Fruit fly (Drosophila melanogaster) whole organism, larva: Measurements from ENCODE around the gene Act5C.
A peak's percentile ranks its signal among the peaks of the same experiment; 100 is the strongest.

Experiments
- noc ChIP-seq: fragments of 200-800 bp; sonication (Bioruptor generic); optimal IDR thresholded peaks from 3 replicates; lab custom pipeline; 2019; ENCODE audit warnings: missing biosample characterization, mild to moderate bottlenecking, missing genetic modification characterization, moderate library complexity

Act5C gene

DNA sequence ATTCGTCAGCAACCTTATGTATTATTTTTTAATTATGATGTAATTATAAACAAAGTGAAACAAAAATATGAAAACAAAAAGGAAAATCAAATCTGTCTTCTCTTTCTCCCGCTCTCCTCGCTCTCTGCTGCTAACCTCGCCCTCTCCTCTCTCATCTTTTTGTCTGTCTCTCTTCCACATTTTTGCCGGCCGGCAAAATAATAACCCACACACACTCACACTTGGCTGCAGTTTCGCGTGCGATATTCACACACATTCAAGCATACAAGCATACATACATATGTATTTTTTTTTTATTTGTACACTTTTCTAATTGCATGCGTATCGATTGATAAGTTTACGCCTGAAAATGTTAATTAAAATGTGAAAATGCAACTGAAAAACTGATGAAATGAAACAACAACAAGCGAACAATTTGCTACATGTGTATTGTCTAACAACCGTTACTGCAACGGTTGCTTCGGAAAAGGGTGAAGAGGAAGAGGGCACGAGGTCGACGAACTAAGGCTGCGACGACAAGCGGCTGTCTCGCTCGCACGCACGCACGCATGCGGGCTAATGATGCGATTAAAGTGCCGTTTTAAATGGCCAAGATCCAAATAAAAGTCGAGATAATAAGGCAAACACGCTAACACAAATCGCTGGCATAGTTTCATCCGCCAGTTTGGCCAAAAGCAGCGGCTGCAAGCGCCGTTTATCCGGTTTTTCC, 3.9 kb downstream of the Act5C start:
- no peak for TF ChIP-seq noc

DNA sequence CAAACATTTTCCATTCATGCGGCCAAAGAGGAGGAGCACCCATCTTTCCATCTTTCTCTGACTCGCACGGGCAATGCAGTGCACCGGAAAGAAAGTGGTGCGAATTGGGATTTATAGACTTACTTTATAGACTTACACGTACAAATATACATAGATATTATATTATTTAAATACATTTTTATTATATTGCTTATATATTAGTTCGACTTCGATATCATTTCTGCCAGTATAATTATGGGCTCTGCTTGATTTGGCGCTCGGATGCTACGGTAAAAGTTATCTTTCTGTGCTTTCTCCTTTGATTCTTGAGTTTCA, 4.4 kb downstream of the Act5C start:
- TF ChIP-seq noc = no peak

DNA sequence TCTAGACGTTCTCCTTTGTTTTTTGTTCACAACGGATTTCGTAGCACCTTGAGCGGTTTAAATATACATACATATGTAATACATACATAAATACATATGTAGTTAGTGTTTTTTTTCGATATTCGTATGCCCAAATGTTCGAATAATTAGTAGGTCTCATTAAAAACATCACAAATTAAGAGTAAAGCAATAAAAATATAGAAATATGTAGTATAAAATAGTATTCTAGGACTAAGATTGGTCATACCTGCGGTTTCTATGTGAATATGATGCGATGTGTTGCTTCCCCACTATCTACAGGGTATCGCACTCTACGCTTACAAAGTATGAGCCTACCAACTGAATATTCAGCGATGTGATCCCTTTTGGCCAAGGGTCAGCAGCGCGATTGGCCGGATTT, 4.8 kb downstream of the Act5C start, which contains the start of gene CG4020:
CG4020 (plus strand) TSS at position 301 of the 400 bp plus-strand sequence.
- no peak for TF ChIP-seq noc

DNA sequence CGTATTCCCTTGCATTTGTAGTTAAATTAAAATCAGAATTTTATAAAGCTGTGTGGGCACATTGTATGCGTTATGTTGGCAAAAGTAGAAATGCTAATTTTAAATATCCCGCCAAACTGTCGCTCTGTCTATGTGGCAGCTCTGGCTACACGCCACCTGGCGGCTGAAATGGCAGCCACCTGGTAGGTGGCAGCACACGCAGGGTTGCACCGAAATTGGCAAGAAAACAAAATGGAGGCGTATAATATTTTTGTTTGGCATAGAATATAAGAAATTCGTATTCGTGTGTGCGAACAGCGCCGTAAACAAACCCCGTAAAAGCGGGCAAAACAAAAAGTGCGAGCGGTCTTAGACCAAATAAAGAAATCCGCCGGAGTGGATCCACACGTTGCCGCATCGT, 7.3 kb downstream of the Act5C start, which contains the start of gene CG12236:
CG12236 (plus strand) TSS at position 220 of the 400 bp plus-strand sequence.
- TF ChIP-seq noc = peak; percentile 13

DNA sequence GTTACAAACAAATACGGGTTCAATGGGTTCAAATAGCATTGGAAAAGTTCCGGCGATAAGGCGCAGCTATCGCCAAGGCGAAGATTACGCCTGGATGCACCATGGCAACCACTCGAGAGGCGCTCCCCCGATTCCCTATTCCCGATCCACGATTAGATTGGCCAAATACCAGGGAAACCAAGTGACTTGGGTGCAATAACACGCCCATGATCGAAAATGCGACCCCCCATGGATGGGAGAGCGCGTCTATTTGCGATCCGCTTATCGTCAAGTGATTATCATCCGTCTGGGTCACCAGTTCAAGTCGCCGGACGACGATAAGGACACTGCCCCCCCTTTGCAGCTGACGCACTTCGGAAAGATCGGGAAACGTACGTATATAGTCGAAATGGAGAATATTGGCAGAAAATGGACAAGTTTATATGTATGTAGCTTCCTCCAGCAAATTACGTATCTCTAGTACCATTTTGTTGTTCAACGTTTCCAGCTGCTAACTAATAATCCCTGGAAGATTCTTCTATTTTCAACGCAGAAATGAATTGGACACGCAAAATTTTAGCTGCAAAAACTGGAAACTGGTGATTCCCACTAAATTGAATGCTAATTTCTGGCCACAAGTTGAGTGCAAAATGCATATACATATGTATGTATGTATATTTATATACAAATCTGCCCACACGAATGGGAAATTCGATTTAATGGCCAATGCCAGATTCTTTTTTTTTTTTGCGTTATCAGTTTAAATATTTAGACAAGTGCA, 14.5 kb downstream of the Act5C start:
- TF ChIP-seq noc = peak; percentile 41

DNA sequence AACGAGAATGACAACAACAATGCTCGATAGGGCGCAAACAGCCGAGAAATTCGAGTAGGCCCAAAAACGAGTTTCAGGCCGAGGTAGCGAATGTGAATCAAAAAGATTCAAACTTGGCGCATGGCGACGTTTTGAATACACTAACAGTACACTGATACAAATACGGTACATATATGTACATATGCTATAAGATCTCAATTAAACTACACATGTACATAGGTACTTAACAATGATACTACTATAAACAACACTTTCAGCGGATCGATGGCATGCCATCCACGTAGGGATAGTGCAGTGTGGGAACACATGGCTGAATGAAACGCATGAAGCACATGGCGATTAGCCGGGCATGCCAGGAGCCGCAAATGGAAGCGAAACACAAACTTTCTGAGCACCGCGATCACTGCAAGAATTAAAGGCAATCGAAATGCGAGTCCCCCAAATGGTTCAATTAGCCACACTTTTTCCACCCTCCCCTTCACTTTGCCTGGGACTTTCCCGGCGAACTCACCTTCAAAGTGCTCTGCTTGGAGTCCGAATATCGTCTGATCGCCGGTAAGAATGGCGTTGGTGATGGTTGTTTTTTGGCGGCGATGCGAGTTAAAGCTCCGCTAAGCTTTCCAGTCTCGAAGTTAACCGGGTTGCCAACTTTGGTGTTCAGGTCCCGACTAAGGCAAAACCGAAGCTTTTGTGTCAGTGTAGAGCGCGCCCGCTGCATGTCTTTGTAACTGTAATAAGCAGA, 15.3 kb downstream of the Act5C start:
- TF ChIP-seq noc = peak; percentile 7

DNA sequence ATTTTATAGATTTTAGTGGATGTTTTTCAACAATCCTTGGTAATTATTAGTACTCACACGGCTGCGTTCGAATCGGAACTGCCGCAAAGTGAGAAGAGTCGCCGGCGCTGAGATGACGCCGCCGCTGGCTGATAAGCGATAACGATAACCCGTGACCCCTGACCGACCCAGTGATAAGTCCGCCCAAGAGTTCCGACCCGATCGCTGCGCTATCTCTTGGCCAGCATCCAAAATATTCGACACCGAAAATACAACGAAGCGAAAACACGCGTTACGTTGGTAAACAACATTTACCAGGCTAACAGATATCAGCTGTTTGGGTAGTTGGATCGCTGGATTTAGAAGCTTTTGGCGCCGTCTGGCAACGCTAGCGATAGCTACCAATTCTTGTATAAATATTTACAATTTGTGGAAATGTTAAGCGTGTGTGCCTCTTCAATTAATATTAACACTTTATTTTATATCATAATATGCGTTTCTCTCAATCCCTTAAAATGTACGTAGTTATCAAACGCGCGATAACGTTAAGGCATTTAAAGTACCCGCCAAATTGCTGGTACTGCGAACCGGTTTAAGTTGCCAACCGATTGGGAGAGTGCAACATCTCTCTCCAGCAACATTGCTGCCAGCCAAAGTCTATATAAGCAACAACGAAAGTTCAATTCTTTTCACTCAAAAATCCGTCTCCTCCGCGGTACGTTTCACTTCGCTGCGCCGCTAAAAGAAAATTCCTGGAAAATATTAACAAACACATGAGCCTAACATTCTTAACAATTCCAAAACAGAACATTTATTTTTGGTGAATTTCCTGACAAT, 16.0 kb downstream of the Act5C start, which contains the start of the genes Shmt and CG3726:
Shmt (minus strand) TSS at position 304 of the 816 bp plus-strand sequence.
CG3726 (plus strand) TSS at position 604 of the 816 bp plus-strand sequence.
- no peak for TF ChIP-seq noc

DNA sequence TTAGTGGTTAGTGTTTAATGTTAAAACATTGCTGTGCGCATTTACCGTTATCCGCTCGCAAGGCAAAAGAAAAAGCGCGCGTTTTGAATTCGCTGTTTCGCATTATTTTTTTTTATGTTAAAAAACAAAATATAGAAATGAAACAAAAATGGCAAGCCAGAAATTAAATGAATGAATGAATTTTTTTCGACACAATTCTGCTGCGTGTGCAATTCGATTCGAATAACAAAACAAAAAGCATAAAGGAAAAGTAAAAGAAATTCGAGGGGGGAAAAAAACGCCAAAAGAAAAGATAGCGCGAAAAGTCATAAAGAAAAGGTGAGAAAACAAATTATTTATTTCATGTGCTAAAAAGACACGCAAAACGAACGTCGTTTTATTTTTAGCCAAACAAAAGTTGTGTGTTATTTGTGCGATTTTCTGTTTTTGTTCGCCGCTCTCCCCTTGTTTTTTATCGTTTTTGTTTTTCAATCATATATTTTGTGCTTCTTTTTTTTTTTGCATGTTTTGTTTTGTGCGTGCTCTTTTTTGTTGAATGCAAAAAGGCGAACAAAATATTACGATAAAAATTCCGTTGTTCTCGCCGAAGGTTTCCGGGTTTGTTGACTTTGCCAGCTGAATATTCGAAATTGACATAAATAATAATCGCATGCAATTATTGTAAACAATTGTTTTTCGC, 16.8 kb downstream of the Act5C start:
- no peak for TF ChIP-seq noc

DNA sequence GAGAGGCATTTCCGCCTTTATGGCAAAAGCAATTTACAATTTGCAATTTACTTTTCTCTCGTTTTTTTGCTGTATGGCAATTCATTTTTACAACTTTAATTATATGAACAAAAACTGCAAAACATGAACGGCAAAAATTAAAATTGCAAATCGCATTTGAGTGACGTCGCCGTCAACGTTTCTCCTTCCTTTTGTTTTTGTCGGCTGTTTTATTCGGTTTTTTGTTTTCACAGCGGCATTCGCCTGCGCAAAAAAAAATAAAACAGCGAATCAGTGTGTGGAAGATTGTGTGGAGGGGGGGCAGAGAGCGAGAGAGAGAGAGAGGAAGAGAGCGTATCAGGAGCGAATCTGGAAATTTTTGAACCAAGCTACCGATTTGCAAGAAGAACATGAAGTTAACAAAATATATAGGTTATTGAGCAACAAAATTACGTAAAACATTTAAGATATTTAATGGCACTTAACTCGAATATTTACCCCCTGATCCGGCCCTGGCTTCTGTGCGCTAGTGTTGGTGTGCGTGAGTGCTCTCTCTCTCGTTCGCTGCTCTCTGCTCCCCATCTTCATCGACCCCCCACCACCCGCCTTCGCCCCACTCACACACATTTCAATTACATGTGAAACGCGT, 18.0 kb downstream of the Act5C start:
- peak; percentile 97 for TF ChIP-seq noc

DNA sequence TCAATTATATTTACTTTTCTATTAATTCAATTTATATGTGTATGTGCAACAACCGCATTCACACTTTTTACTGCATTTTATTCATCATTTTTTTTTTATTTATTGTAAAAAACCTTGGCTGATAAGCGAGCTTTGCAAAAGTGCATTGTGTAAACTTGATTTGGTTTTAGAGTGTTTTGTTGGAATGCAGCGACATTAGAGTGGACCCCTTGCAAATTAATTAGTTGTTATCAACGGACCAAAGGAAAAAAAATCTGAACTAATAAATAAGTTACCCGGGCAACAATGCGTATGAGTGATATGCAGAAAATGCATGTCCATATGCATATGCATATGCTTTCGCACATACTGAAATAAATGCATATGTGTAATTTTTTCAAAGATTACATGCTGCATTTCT, 20.3 kb downstream of the Act5C start:
- no peak for TF ChIP-seq noc

DNA sequence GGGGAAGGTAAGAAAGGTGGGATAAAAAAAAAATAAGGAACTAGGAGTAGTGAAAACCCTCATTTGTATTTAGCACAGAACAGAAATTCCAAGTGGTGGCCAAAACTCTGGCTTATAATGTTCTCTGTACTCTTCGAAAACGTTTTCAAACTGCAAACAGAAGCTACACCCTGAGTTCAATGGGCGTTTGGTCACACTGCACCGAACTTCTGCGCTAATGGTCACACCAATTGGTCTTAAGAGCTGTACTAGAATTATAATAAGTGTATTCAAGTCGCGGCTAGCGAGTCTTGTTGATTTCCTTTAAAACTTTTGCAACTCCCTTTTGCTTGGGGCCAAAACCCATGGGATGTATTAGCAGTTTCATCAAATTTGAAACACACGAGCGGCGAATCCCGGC, 21.4 kb downstream of the Act5C start:
- no peak for TF ChIP-seq noc

DNA sequence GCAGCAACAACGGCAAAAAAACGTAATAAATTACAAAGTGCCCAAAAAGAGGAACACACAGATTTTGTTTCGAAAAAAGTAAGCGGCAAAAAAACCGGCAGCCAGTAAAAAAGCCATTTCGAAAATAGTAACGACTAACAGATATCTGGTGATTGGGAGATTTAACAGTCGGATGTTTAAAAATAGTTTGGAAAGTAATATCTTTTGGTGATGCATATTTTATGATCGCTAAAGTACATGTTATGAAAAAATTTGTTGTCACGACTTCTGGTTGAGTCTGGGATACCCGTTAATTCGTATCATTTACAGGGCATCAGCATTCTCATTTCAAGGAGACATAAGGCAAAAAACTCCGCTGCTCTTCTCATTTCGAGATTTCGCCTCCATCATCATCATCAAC, 22.5 kb downstream of the Act5C start:
- no peak for TF ChIP-seq noc

DNA sequence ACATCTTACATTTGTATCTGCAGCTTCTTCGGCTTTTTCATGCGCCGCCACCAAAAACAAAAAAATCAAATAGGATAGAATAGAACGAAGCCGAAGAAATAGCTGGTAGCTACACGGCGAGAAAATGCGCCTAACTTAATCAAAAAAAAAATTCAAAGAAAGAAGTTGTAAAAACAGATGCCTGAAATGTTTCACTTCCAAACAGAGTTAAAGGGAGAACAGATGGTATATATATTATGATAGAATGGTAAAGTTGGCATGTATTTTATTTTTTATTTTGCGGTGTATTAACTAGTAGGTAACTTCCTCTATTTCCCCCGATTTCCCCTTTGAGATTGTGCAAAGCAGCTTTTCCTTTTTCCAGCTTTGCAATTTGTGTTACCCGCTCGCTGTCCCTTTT, 23.7 kb downstream of the Act5C start:
- TF ChIP-seq noc = no peak

DNA sequence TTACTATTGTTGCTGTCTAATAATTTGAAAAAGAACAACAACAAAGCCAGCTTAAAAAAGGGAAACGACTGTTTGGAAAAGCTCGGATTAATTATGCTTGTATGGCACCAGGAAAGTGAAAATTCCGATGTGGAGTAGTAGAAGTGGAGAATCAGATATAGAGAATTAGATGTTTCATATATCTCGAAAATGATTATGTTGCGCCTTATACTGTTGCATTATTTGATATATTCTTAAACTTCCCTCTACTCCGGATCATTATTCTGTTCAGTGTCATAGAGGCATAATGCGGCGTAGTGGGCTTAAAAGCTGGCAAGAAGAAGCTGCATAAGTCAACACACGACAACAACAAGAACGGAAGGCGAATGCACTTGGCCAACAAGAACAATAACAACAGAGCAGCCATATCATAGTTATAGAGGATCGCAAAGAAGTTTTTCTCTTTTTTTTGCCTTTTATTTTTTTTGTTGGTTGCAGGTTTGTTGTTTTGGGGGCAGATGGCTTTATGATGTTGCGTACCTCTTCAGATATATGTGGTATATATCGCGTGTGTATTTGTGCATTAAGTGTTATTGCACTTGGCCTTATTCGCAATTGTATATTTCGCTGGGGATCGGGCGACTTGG, 25.2 kb downstream of the Act5C start:
- TF ChIP-seq noc = no peak

DNA sequence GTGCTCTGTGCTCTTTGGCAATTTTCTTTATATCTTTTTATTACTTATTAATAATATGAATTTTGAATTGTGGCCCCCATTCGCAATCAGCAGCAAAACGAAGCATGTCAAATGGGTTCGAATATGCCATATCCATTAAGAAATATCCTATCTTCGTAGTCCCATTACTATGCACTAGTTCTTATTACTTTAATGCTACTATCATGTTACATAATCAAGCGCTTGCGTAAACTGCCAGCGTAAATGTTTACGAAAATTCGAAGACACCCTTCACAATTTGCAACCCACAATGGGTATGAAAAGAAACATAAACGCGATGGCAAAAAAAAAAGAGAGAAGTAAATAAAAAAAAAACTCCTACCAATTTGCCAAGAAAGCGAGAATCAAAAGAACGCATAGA, 26.1 kb downstream of the Act5C start:
- TF ChIP-seq noc = peak; percentile 7
